Worm (Caenorhabditis elegans) whole organism, young adult: ENCODE measurements around the gene Y59E9AL.36.

ENCODE experiments used
- F49E8.2 ChIP-seq: sonication (generic microtip); optimal IDR thresholded peaks from 3 replicates; lab custom pipeline; 2017; ENCODE audit warnings: missing genetic modification characterization, mild to moderate bottlenecking, missing compliant biosample characterization, antibody characterized with exemption, moderate library complexity; ENCODE audit not compliant: insufficient read depth
- ZK185.1 ChIP-seq: sonication (generic microtip); optimal IDR thresholded peaks from 2 replicates; lab custom pipeline; 2016; ENCODE audit warnings: mild to moderate bottlenecking, missing genetic modification characterization, missing compliant biosample characterization; ENCODE audit not compliant: poor library complexity, severe bottlenecking
- athp-1 ChIP-seq: sonication (generic microtip); optimal IDR thresholded peaks from 2 replicates; lab custom pipeline; 2017; ENCODE audit warnings: mild to moderate bottlenecking, missing genetic modification characterization, missing compliant biosample characterization
- bed-1 ChIP-seq: fragments of 200-800 bp; sonication (Bioruptor generic); IDR thresholded peaks from 2 replicates; pipeline ENCODE4 v1.3.6; 2022; ENCODE audit warnings: missing genetic modification reagents, missing genetic modification characterization, missing compliant biosample characterization
- bed-2 ChIP-seq: fragments of 200-800 bp; sonication (Bioruptor generic); IDR thresholded peaks from 2 replicates; pipeline ENCODE4 v1.3.6; 2022; ENCODE audit warnings: missing genetic modification reagents, missing genetic modification characterization, missing compliant biosample characterization
- egrh-3 ChIP-seq: fragments of 200-800 bp; sonication (Bioruptor generic); IDR thresholded peaks from 2 replicates; pipeline ENCODE4 v1.3.6; 2022; ENCODE audit warnings: missing genetic modification reagents, missing genetic modification characterization, missing compliant biosample characterization
- hmg-1.2 ChIP-seq: fragments of 200-800 bp; sonication (Bioruptor generic); IDR thresholded peaks from 2 replicates; pipeline ENCODE4 v1.3.6; 2022; ENCODE audit warnings: missing genetic modification reagents, missing genetic modification characterization, missing compliant biosample characterization
- lin-35 ChIP-seq, 3 experiments: fragments of 150-350 bp in 2 of 3; sonication (generic microtip) in 1 of 3; optimal IDR thresholded peaks; 2 replicates each; lab custom pipeline; 2014 to 2018; ENCODE audit warnings: missing biosample characterization in 3 of 3, missing genetic modification characterization in 3 of 3, missing genetic modification reagents in 3 of 3
- lin-40 ChIP-seq: sonication (generic microtip); optimal IDR thresholded peaks from 2 replicates; lab custom pipeline; 2016; ENCODE audit warnings: missing genetic modification characterization, mild to moderate bottlenecking, missing compliant biosample characterization, missing genotype, missing genetic modification reagents
- lir-1 ChIP-seq: fragments of 200-800 bp; sonication (Bioruptor generic); conservative IDR thresholded peaks from 2 replicates; pipeline ENCODE4 v1.3.6; 2022; ENCODE audit warnings: missing genetic modification reagents, missing genetic modification characterization, missing compliant biosample characterization
- madf-10 ChIP-seq: sonication (generic microtip); optimal IDR thresholded peaks from 2 replicates; lab custom pipeline; 2016; ENCODE audit warnings: mild to moderate bottlenecking, missing genetic modification characterization, missing compliant biosample characterization
- snpc-4 ChIP-seq, 5 experiments: fragments of 150-350 bp in 1 of 5; sonication (generic microtip) in 4 of 5; optimal IDR thresholded peaks; 2 replicates each; lab custom pipeline; 2014 to 2018; ENCODE audit warnings: missing genetic modification characterization in 5 of 5, missing biosample characterization in 3 of 5, antibody characterized with exemption in 2 of 5, mild to moderate bottlenecking in 2 of 5, missing compliant biosample characterization in 2 of 5, missing genotype in 2 of 5, moderate library complexity in 2 of 5, missing genetic modification reagents in 1 of 5
- unc-62 ChIP-seq: fragments of 150-350 bp; optimal IDR thresholded peaks from 2 replicates; lab custom pipeline; 2014; ENCODE audit warnings: missing biosample characterization, missing genetic modification reagents, missing genetic modification characterization

DNA sequence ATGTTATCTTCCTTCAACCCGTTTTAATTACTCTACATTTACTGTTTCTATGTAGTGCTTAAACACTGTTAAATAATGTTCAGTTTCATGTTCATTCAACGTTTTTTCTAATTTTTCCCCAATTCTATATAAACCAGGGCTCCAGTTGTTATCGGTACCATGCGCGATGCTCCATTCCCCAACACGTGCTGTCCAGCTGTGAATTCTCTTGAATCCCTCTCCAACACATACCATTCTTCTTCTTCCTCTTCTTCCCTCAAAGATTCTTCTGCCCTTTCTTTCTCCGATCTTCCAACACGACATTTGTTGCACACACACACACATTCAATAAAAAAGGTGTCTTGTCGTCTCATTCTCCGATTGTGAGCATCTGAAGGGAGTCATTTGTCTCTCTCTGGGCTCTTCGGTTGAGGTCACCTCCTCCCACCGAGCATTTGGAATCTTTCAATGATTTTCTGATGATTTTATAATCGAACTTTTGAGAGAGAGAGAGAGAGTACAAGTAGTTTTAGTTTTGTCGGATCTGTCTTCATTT is 37.2 kb downstream of the Y59E9AL.36 start:
- no peak for TF ChIP-seq lin-40 (tag; lab: Kevin White, UChicago)
- TF ChIP-seq bed-1 (GFP tag; lab: Robert Waterston, UW) = no peak
- TF ChIP-seq madf-10 = no peak
- TF ChIP-seq snpc-4 (GFP tag; optimal IDR thresholded peaks at IDR 0.05; lab: Kevin White, UChicago) = no peak
- no peak for TF ChIP-seq snpc-4 (tag; optimal IDR thresholded peaks at IDR 0.05; lab: Kevin White, UChicago)
- no peak for TF ChIP-seq lir-1
- no peak for TF ChIP-seq ZK185.1
- TF ChIP-seq lin-35 (GFP tag; optimal IDR thresholded peaks at IDR 0.05; lab: Kevin White, UChicago) = no peak
- TF ChIP-seq unc-62 = no peak
- no peak for TF ChIP-seq egrh-3 (GFP tag; lab: Robert Waterston, UW)
- no peak for TF ChIP-seq F49E8.2
- no peak for TF ChIP-seq hmg-1.2
- no peak for TF ChIP-seq bed-2
- no peak for TF ChIP-seq athp-1 (tag; lab: Kevin White, UChicago)
